Fruit fly (Drosophila melanogaster) whole organism, prepupa: ENCODE measurements around the gene CG4860.

Source experiments
- CG10631 ChIP-seq: fragments of 200-800 bp; sonication (Bioruptor generic); optimal IDR thresholded peaks from 2 replicates; lab custom pipeline; 2016; ENCODE audit warnings: missing biosample characterization, missing genetic modification characterization
- CG11294 ChIP-seq: fragments of 200-800 bp; sonication (Bioruptor generic); IDR thresholded peaks from 2 replicates; pipeline ENCODE4 v1.3.6; 2022; ENCODE audit warnings: missing biosample characterization, missing genetic modification characterization
- CG1621 ChIP-seq: fragments of 200-800 bp; sonication (Bioruptor generic); optimal IDR thresholded peaks from 3 replicates; lab custom pipeline; 2018; ENCODE audit warnings: missing biosample characterization, mild to moderate bottlenecking, missing genetic modification characterization
- CG3032 ChIP-seq: fragments of 200-800 bp; optimal IDR thresholded peaks from 2 replicates; lab custom pipeline; 2019; ENCODE audit warnings: missing biosample characterization, mild to moderate bottlenecking, missing genetic modification characterization, moderate library complexity
- CG3919 ChIP-seq: fragments of 200-800 bp; sonication (Bioruptor generic); optimal IDR thresholded peaks from 3 replicates; lab custom pipeline; 2016; ENCODE audit warnings: missing biosample characterization, missing genetic modification characterization
- CG4318 ChIP-seq: fragments of 200-800 bp; sonication (Bioruptor generic); optimal IDR thresholded peaks from 3 replicates; lab custom pipeline; 2017; ENCODE audit warnings: missing biosample characterization, mild to moderate bottlenecking, missing genetic modification characterization
- CG6163 ChIP-seq: fragments of 200-800 bp; sonication (Bioruptor generic); IDR thresholded peaks from 3 replicates; pipeline ENCODE4 v1.3.6; 2022; ENCODE audit warnings: missing biosample characterization, missing genetic modification characterization
- CG6276 ChIP-seq: fragments of 200-800 bp; sonication (Bioruptor generic); optimal IDR thresholded peaks from 2 replicates; lab custom pipeline; 2017; ENCODE audit warnings: missing biosample characterization, mild to moderate bottlenecking, missing genetic modification characterization
- CG7368 ChIP-seq: fragments of 200-800 bp; sonication (Bioruptor generic); optimal IDR thresholded peaks from 3 replicates; lab custom pipeline; 2016; ENCODE audit warnings: missing biosample characterization, missing genetic modification characterization
- CG8319 ChIP-seq: fragments of 200-800 bp; sonication (Bioruptor generic); optimal IDR thresholded peaks from 3 replicates; lab custom pipeline; 2016; ENCODE audit warnings: missing biosample characterization, missing genetic modification characterization
- CG9139 ChIP-seq: fragments of 200-800 bp; sonication (Bioruptor generic); optimal IDR thresholded peaks from 3 replicates; lab custom pipeline; 2017; ENCODE audit warnings: missing biosample characterization, mild to moderate bottlenecking, missing genetic modification characterization
- Eip78C ChIP-seq: fragments of 200-800 bp; sonication (Bioruptor generic); peaks from one replicate; lab custom pipeline; 2016; ENCODE audit warnings: missing biosample characterization, missing genetic modification characterization
- Ets21C ChIP-seq: fragments of 200-800 bp; sonication (Bioruptor generic); optimal IDR thresholded peaks from 3 replicates; lab custom pipeline; 2016; ENCODE audit warnings: missing biosample characterization, missing genetic modification characterization
- Gug ChIP-seq: fragments of 200-800 bp; sonication (Bioruptor generic); IDR thresholded peaks from 2 replicates; pipeline ENCODE4 v1.3.6; 2022; ENCODE audit warnings: missing biosample characterization, missing genetic modification characterization
- Hr38 ChIP-seq: sonication (Bioruptor generic); optimal IDR thresholded peaks from 2 replicates; lab custom pipeline; 2016; ENCODE audit warnings: missing biosample characterization, missing genetic modification characterization
- Hr39 ChIP-seq: fragments of 200-800 bp; sonication (Bioruptor generic); optimal IDR thresholded peaks from 2 replicates; lab custom pipeline; 2016; ENCODE audit warnings: missing biosample characterization, missing genetic modification characterization
- Smox ChIP-seq: fragments of 200-800 bp; sonication (Bioruptor generic); optimal IDR thresholded peaks from 3 replicates; lab custom pipeline; 2016; ENCODE audit warnings: missing biosample characterization, missing genetic modification characterization
- Sox102F ChIP-seq: fragments of 200-800 bp; sonication (Bioruptor generic); optimal IDR thresholded peaks from 2 replicates; lab custom pipeline; 2016; ENCODE audit warnings: missing biosample characterization, mild to moderate bottlenecking, missing genetic modification characterization
- Sox15 ChIP-seq: fragments of 200-800 bp; sonication (Bioruptor generic); optimal IDR thresholded peaks from 3 replicates; lab custom pipeline; 2016; ENCODE audit warnings: missing biosample characterization, missing genetic modification characterization
- cyc ChIP-seq: fragments of 200-800 bp; sonication (Bioruptor generic); optimal IDR thresholded peaks from 3 replicates; lab custom pipeline; 2016; ENCODE audit warnings: missing biosample characterization, missing genetic modification characterization
- dsx ChIP-seq: fragments of 200-800 bp; optimal IDR thresholded peaks from 3 replicates; lab custom pipeline; 2019; ENCODE audit warnings: missing biosample characterization, mild to moderate bottlenecking, missing genetic modification characterization, moderate library complexity; ENCODE audit not compliant: poor library complexity, severe bottlenecking
- eg ChIP-seq: fragments of 200-800 bp; sonication (Bioruptor generic); IDR thresholded peaks from 3 replicates; pipeline ENCODE4 v1.3.6; 2022; ENCODE audit warnings: missing biosample characterization, missing genetic modification characterization
- esn ChIP-seq: fragments of 200-800 bp; sonication (Bioruptor generic); optimal IDR thresholded peaks from 2 replicates; lab custom pipeline; 2016; ENCODE audit warnings: missing biosample characterization, mild to moderate bottlenecking, missing genetic modification characterization, moderate library complexity
- fd85E ChIP-seq: fragments of 200-800 bp; sonication (Bioruptor generic); optimal IDR thresholded peaks from 3 replicates; lab custom pipeline; 2016; ENCODE audit warnings: missing biosample characterization, missing genetic modification characterization
- net ChIP-seq: fragments of 200-800 bp; sonication (Bioruptor generic); optimal IDR thresholded peaks from 3 replicates; lab custom pipeline; 2016; ENCODE audit warnings: missing biosample characterization, missing genetic modification characterization
- salr ChIP-seq, 2 experiments: fragments of 200-800 bp; sonication (Bioruptor generic); optimal IDR thresholded peaks; 3 replicates each; lab custom pipeline; 2016 to 2018; ENCODE audit warnings: missing biosample characterization in 2 of 2, missing genetic modification characterization in 2 of 2, mild to moderate bottlenecking in 1 of 2
- ss ChIP-seq, 2 experiments: fragments of 200-800 bp; sonication (Bioruptor generic); optimal IDR thresholded peaks; 2 replicates in 1 of 2; 3 replicates in 1 of 2; lab custom pipeline; 2017 to 2018; ENCODE audit warnings: mild to moderate bottlenecking in 2 of 2, missing biosample characterization in 2 of 2, missing genetic modification characterization in 2 of 2, moderate library complexity in 1 of 2
- svp ChIP-seq: fragments of 200-800 bp; sonication (Bioruptor generic); peaks from one replicate; lab custom pipeline; 2016; ENCODE audit warnings: missing biosample characterization, missing genetic modification characterization
- vri ChIP-seq: fragments of 200-800 bp; sonication (Bioruptor generic); optimal IDR thresholded peaks from 3 replicates; lab custom pipeline; 2016; ENCODE audit warnings: missing biosample characterization, mild to moderate bottlenecking, missing genetic modification characterization

Gene CG4860

DNA sequence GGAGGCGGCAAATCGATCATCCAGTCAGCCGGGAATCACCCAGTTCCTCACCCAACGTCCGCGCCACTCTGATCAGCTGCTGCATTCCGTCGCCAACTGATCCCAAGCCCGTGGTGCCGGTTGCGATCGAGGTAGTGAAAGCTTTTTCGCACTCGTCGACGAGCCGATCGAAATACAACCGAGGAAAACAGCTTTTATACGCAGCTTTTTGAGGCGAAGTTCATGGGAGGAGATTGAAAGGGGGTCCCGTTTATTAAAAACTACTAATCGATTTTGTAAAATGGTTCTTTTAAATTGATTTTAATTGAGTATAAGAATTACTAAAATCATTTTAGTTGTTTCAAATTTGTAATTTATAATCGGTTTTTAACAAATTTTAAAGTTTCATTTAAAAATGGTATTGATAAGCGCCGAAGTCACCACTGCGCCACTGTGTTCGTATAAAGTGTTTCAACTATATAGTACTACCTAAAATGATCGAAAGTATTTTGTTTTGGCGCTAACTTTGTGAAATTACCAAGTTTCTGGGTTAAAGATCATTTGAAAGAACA, at the start of gene CG4860 (continued):
- peak; percentile 85 for TF ChIP-seq cyc (GFP tag; lab: Kevin White, UChicago)
- peak; percentile 92 for TF ChIP-seq CG6163 (GFP tag; lab: Robert Waterston, UW)
- peak; percentile 84 for TF ChIP-seq CG10631 (GFP tag; lab: Kevin White, UChicago)
- TF ChIP-seq Smox, result peak; percentile 87
- TF ChIP-seq net (GFP tag; lab: Kevin White, UChicago), result peak; percentile 90
- TF ChIP-seq Hr39 (GFP tag; lab: Kevin White, UChicago), result peak; percentile 86
- peak; percentile 63 for TF ChIP-seq CG4318 (GFP tag; lab: Kevin White, UChicago)
- peak; percentile 94 for TF ChIP-seq eg (GFP tag; lab: Robert Waterston, UW)
- TF ChIP-seq Gug (GFP tag; lab: Robert Waterston, UW), result peak; percentile 82
- TF ChIP-seq, all 60 proteins: peak for 56

DNA sequence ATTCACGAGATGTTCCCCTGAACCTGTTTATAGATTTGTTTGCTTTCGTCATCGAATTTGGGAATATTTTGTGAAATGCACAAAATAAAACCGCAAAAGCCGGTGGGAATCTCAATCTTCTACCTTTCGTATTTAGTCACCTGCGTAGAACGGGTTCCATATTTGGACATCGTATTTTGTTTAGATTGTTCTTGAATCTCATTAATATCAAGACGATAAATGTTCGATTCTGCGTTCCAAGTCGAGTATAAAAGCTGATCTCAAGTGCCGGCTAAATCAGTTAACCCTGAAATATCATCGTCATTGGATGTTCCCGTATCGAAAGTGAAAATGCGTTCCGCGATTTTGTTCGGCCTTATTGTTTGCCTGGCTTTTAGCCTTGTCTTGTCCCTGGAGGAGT, 49.3 kb upstream of the CG4860 start, which contains the start of gene CG17738:
Gene CG17738 (plus strand): TSS at position 301 of the 400 bp plus-strand sequence.
- TF ChIP-seq Hr39 (GFP tag; lab: Kevin White, UChicago), result no peak
- no peak for TF ChIP-seq esn
- no peak for TF ChIP-seq Ets21C (GFP tag; lab: Kevin White, UChicago)
- no peak for TF ChIP-seq vri (GFP tag; lab: Kevin White, UChicago)

DNA sequence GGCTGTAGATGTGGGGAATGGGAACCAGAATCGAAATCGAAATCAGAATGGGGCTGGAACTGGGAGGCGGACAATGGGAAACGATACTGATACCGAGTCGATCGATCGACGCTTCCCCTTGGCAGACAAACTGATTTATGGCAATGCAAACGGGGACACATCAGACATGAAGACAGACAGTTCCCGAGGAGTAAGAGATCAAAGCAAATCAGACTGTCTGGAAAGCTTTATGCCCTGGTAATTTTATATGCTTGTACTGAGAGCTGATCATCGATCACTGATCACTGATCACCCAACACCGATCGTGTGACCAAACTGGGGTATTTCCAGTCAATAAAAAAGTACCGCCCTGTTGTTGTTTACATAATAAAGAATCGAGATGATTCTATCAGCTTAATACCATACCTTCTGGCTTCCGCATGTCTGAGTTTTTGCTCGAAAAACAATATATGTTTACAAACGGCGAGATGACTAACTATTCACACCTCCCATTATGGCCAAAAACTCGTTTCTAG, 48.7 kb upstream of the CG4860 start:
- no peak for TF ChIP-seq Sox15 (GFP tag; lab: Kevin White, UChicago)
- no peak for TF ChIP-seq Hr38
- TF ChIP-seq CG6276 (GFP tag; lab: Kevin White, UChicago), result no peak
- peak; percentile 100 for TF ChIP-seq svp (GFP tag; lab: Kevin White, UChicago)
- TF ChIP-seq, all 60 proteins: peak for 1

DNA sequence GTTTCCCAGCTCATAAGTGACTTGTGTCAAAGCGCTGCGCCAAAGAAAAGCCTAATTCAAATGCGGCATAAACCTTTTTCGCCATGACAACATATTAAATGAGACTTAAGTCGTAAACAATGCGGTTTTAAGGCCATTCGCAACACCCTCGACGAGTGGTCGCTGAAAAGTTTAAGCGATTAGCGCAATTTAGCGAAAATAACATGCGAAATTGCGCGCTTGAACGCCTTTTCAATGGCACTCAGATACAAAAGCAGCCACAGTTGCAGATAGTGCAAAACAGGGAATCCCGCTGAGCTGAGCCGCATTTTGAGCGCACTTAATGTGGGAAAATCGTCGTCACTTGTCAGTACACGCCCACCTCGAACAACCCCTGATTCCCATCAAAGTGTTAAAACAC, 39.4 kb upstream of the CG4860 start, which contains the start of gene CG44038:
Gene CG44038 (plus strand): TSS at position 301 of the 400 bp plus-strand sequence.
- TF ChIP-seq Sox102F (no peak), CG9139 (no peak), ss (GFP tag; optimal IDR thresholded peaks at IDR 0.05; lab: Kevin White, UChicago) (no peak), CG11294 (GFP tag; lab: Robert Waterston, UW) (no peak), Sox15 (GFP tag; lab: Kevin White, UChicago) (no peak), eg (GFP tag; lab: Robert Waterston, UW) (no peak), CG1621 (tag; lab: Kevin White, UChicago) (no peak), salr (GFP tag; optimal IDR thresholded peaks at IDR 0.05; lab: Kevin White, UChicago) (no peak), CG7368 (GFP tag; lab: Kevin White, UChicago) (no peak), CG3919 (GFP tag; lab: Kevin White, UChicago) (no peak)

DNA sequence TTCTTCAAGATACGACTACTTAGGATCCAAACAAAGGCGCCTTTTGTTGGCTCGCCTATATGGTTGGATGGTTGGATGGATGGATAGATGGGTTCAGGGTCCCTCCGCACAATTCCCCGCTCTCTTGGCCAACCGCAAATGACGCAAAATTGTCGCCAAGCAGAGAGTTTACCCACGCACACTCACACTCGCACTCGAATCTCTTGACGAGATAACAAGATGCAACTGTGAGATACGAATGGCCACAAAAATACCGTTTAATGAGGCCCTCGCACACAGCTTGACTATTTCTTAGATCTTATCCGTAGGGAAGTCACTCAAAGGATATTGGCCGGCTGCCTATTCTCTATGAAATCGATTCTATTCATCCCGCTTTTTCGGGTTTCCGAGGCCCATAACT, 38.6 kb upstream of the CG4860 start:
- TF ChIP-seq CG11294 (GFP tag; lab: Robert Waterston, UW) (no peak), CG3919 (GFP tag; lab: Kevin White, UChicago) (no peak), CG1621 (tag; lab: Kevin White, UChicago) (no peak), eg (GFP tag; lab: Robert Waterston, UW) (no peak), CG3032 (tag; lab: Kevin White, UChicago) (no peak), CG8319 (GFP tag; lab: Kevin White, UChicago) (no peak), Ets21C (GFP tag; lab: Kevin White, UChicago) (no peak), fd85E (GFP tag; lab: Kevin White, UChicago) (no peak), Sox102F (no peak)

DNA sequence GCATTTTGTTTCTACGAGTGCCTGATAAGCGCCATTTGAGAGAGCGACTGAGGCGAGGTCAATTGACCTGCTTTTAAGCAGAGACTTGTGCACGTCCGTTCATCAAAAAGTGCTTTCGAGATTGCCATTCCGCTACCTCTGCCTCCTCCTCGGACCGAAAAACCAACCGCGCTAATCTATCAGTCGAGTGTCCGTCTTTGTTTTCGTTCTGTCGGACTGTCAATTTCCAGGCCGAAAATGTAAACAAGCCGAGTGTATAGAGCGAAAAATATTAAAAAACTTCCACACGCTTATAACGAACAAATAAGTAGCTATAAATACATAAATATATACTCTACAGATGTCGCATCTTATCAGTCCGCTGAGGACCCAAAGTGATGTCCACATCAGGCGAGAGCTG, 37.7 kb upstream of the CG4860 start:
- TF ChIP-seq Eip78C (GFP tag; lab: Kevin White, UChicago) (peak; percentile 58), svp (GFP tag; lab: Kevin White, UChicago) (peak; percentile 100), dsx (no peak)
